Worm (Caenorhabditis elegans) whole organism, late embryonic: ENCODE data around the gene dct-6.

Source experiments
- elt-2 ChIP-seq: sonication (generic microtip); optimal IDR thresholded peaks from 2 replicates; lab custom pipeline; 2016; ENCODE audit warnings: missing genetic modification reagents, missing genetic modification characterization, missing compliant biosample characterization
- ets-4 ChIP-seq: sonication (generic microtip); optimal IDR thresholded peaks from 2 replicates; lab custom pipeline; 2016; ENCODE audit warnings: missing genetic modification characterization, missing compliant biosample characterization
- hlh-30 ChIP-seq: sonication (generic microtip); optimal IDR thresholded peaks from 2 replicates; lab custom pipeline; 2017; ENCODE audit warnings: antibody characterized with exemption, missing genetic modification characterization, missing compliant biosample characterization; ENCODE audit not compliant: insufficient read depth
- rnt-1 ChIP-seq: sonication (generic microtip); optimal IDR thresholded peaks from 2 replicates; lab custom pipeline; 2016; ENCODE audit warnings: missing genetic modification characterization, missing compliant biosample characterization

DNA sequence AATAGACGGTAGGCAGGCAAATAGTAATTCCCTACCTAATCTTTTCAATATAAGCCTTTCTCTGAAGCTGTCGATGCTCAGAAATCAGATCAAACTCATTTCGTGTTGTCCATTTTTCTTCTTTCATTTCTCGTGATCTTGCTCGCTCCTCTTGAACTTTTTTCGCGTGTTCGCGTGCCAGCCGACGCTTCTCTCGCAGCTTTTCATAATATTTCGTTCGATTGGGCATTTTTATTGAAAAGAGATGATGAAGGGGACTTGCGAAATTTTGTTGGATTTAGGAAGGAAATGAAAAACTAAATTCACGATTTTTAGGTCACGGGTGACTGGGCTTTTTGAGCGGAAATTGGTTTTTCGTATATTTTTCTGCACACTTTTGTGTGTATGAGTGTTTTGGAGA lies 29.2 kb upstream of the dct-6 start, which contains the start of gene EGAP1.1:
- TF ChIP-seq rnt-1 (no peak), elt-2 (tag; lab: Kevin White, UChicago) (no peak), ets-4 (no peak), hlh-30 (tag; lab: Kevin White, UChicago) (no peak)
